Fruit fly (Drosophila melanogaster) whole organism, prepupa: Measurements from ENCODE around the gene CG8119.

Source experiments
- Blimp-1 ChIP-seq: fragments of 200-800 bp; sonication (Bioruptor generic); optimal IDR thresholded peaks from 3 replicates; lab custom pipeline; 2017; ENCODE audit warnings: missing biosample characterization, missing genetic modification characterization, mild to moderate bottlenecking, moderate library complexity, missing genetic modification reagents
- CG10669 ChIP-seq: fragments of 200-800 bp; sonication (Bioruptor generic); optimal IDR thresholded peaks from 3 replicates; lab custom pipeline; 2018; ENCODE audit warnings: missing biosample characterization, mild to moderate bottlenecking, missing genetic modification characterization, moderate library complexity
- CG11294 ChIP-seq: fragments of 200-800 bp; sonication (Bioruptor generic); IDR thresholded peaks from 2 replicates; pipeline ENCODE4 v1.3.6; 2022; ENCODE audit warnings: missing biosample characterization, missing genetic modification characterization
- CG11762 ChIP-seq: fragments of 200-800 bp; sonication (Bioruptor generic); optimal IDR thresholded peaks from 3 replicates; lab custom pipeline; 2016; ENCODE audit warnings: missing biosample characterization, missing genetic modification characterization; ENCODE audit not compliant: insufficient read depth
- CG11902 ChIP-seq: fragments of 200-800 bp; sonication (Bioruptor generic); optimal IDR thresholded peaks from 3 replicates; lab custom pipeline; 2016; ENCODE audit warnings: missing biosample characterization, missing genetic modification characterization
- CG15336 ChIP-seq: fragments of 200-800 bp; sonication (Bioruptor generic); IDR thresholded peaks from 2 replicates; pipeline ENCODE4 v1.3.6; 2022; ENCODE audit warnings: missing biosample characterization, missing genetic modification characterization
- CG1621 ChIP-seq: fragments of 200-800 bp; sonication (Bioruptor generic); optimal IDR thresholded peaks from 3 replicates; lab custom pipeline; 2018; ENCODE audit warnings: missing biosample characterization, mild to moderate bottlenecking, missing genetic modification characterization
- CG16779 ChIP-seq: fragments of 200-800 bp; sonication (Bioruptor generic); optimal IDR thresholded peaks from 3 replicates; lab custom pipeline; 2017; ENCODE audit warnings: missing biosample characterization, mild to moderate bottlenecking, missing genetic modification characterization
- CG3032 ChIP-seq: fragments of 200-800 bp; optimal IDR thresholded peaks from 2 replicates; lab custom pipeline; 2019; ENCODE audit warnings: missing biosample characterization, mild to moderate bottlenecking, missing genetic modification characterization, moderate library complexity
- CG31627 ChIP-seq: fragments of 200-800 bp; sonication (Bioruptor generic); optimal IDR thresholded peaks from 3 replicates; lab custom pipeline; 2016; ENCODE audit warnings: missing biosample characterization, missing genetic modification characterization
- CG32006 ChIP-seq: fragments of 200-800 bp; sonication (Bioruptor generic); optimal IDR thresholded peaks from 3 replicates; lab custom pipeline; 2017; ENCODE audit warnings: missing biosample characterization, mild to moderate bottlenecking, missing genetic modification characterization
- CG34406 ChIP-seq: fragments of 200-800 bp; sonication (Bioruptor generic); optimal IDR thresholded peaks from 3 replicates; lab custom pipeline; 2016; ENCODE audit warnings: missing biosample characterization, missing genetic modification characterization
- CG3919 ChIP-seq: fragments of 200-800 bp; sonication (Bioruptor generic); optimal IDR thresholded peaks from 3 replicates; lab custom pipeline; 2016; ENCODE audit warnings: missing biosample characterization, missing genetic modification characterization
- CG4318 ChIP-seq: fragments of 200-800 bp; sonication (Bioruptor generic); optimal IDR thresholded peaks from 3 replicates; lab custom pipeline; 2017; ENCODE audit warnings: missing biosample characterization, mild to moderate bottlenecking, missing genetic modification characterization
- CG6276 ChIP-seq: fragments of 200-800 bp; sonication (Bioruptor generic); optimal IDR thresholded peaks from 2 replicates; lab custom pipeline; 2017; ENCODE audit warnings: missing biosample characterization, mild to moderate bottlenecking, missing genetic modification characterization
- CG6792 ChIP-seq: fragments of 200-800 bp; sonication (Bioruptor generic); optimal IDR thresholded peaks from 3 replicates; lab custom pipeline; 2016; ENCODE audit warnings: missing biosample characterization, missing genetic modification characterization
- CG6854 ChIP-seq: fragments of 200-800 bp; sonication (Bioruptor generic); optimal IDR thresholded peaks from 2 replicates; lab custom pipeline; 2017; ENCODE audit warnings: missing biosample characterization, mild to moderate bottlenecking, missing genetic modification characterization
- CG7368 ChIP-seq: fragments of 200-800 bp; sonication (Bioruptor generic); optimal IDR thresholded peaks from 3 replicates; lab custom pipeline; 2016; ENCODE audit warnings: missing biosample characterization, missing genetic modification characterization
- CG8319 ChIP-seq: fragments of 200-800 bp; sonication (Bioruptor generic); optimal IDR thresholded peaks from 3 replicates; lab custom pipeline; 2016; ENCODE audit warnings: missing biosample characterization, missing genetic modification characterization
- CG9139 ChIP-seq: fragments of 200-800 bp; sonication (Bioruptor generic); optimal IDR thresholded peaks from 3 replicates; lab custom pipeline; 2017; ENCODE audit warnings: missing biosample characterization, mild to moderate bottlenecking, missing genetic modification characterization
- Eip75B ChIP-seq: fragments of 200-800 bp; sonication (Bioruptor generic); optimal IDR thresholded peaks from 3 replicates; lab custom pipeline; 2016; ENCODE audit warnings: missing biosample characterization, missing genetic modification characterization
- Eip78C ChIP-seq: fragments of 200-800 bp; sonication (Bioruptor generic); peaks from one replicate; lab custom pipeline; 2016; ENCODE audit warnings: missing biosample characterization, missing genetic modification characterization
- Eip93F ChIP-seq: fragments of 200-800 bp; sonication (Bioruptor generic); optimal IDR thresholded peaks from 2 replicates; lab custom pipeline; 2016; ENCODE audit warnings: missing biosample characterization, mild to moderate bottlenecking, missing genetic modification characterization
- Ets96B ChIP-seq: fragments of 200-800 bp; optimal IDR thresholded peaks from 2 replicates; lab custom pipeline; 2019; ENCODE audit warnings: missing biosample characterization, mild to moderate bottlenecking, missing genetic modification characterization, moderate library complexity
- Gug ChIP-seq: fragments of 200-800 bp; sonication (Bioruptor generic); IDR thresholded peaks from 2 replicates; pipeline ENCODE4 v1.3.6; 2022; ENCODE audit warnings: missing biosample characterization, missing genetic modification characterization
- Hr38 ChIP-seq: sonication (Bioruptor generic); optimal IDR thresholded peaks from 2 replicates; lab custom pipeline; 2016; ENCODE audit warnings: missing biosample characterization, missing genetic modification characterization
- Hr39 ChIP-seq: fragments of 200-800 bp; sonication (Bioruptor generic); optimal IDR thresholded peaks from 2 replicates; lab custom pipeline; 2016; ENCODE audit warnings: missing biosample characterization, missing genetic modification characterization
- Lpt ChIP-seq: fragments of 200-800 bp; sonication (Bioruptor generic); optimal IDR thresholded peaks from 3 replicates; lab custom pipeline; 2016; ENCODE audit warnings: missing biosample characterization, missing genetic modification characterization
- Met ChIP-seq: fragments of 200-800 bp; sonication (Bioruptor generic); optimal IDR thresholded peaks from 3 replicates; lab custom pipeline; 2016; ENCODE audit warnings: missing biosample characterization, missing genetic modification characterization
- OdsH ChIP-seq: fragments of 200-800 bp; sonication (Bioruptor generic); optimal IDR thresholded peaks from 3 replicates; lab custom pipeline; 2016; ENCODE audit warnings: missing biosample characterization, missing genetic modification characterization
- Sox14 ChIP-seq: fragments of 200-800 bp; sonication (Bioruptor generic); optimal IDR thresholded peaks from 3 replicates; lab custom pipeline; 2016; ENCODE audit warnings: missing biosample characterization, missing genetic modification characterization
- achi ChIP-seq: fragments of 200-800 bp; sonication (Bioruptor generic); optimal IDR thresholded peaks from 3 replicates; lab custom pipeline; 2016; ENCODE audit warnings: missing biosample characterization, missing genetic modification characterization
- acj6 ChIP-seq: fragments of 200-800 bp; sonication (Bioruptor generic); optimal IDR thresholded peaks from 3 replicates; lab custom pipeline; 2016; ENCODE audit warnings: missing biosample characterization, missing genetic modification characterization
- cyc ChIP-seq: fragments of 200-800 bp; sonication (Bioruptor generic); optimal IDR thresholded peaks from 3 replicates; lab custom pipeline; 2016; ENCODE audit warnings: missing biosample characterization, missing genetic modification characterization
- dac ChIP-seq: fragments of 200-800 bp; sonication (Bioruptor generic); optimal IDR thresholded peaks from 2 replicates; lab custom pipeline; 2017; ENCODE audit warnings: missing biosample characterization, mild to moderate bottlenecking, missing genetic modification characterization
- dsx ChIP-seq: fragments of 200-800 bp; optimal IDR thresholded peaks from 3 replicates; lab custom pipeline; 2019; ENCODE audit warnings: missing biosample characterization, mild to moderate bottlenecking, missing genetic modification characterization, moderate library complexity; ENCODE audit not compliant: poor library complexity, severe bottlenecking
- eg ChIP-seq: fragments of 200-800 bp; sonication (Bioruptor generic); IDR thresholded peaks from 3 replicates; pipeline ENCODE4 v1.3.6; 2022; ENCODE audit warnings: missing biosample characterization, missing genetic modification characterization
- esn ChIP-seq: fragments of 200-800 bp; sonication (Bioruptor generic); optimal IDR thresholded peaks from 2 replicates; lab custom pipeline; 2016; ENCODE audit warnings: missing biosample characterization, mild to moderate bottlenecking, missing genetic modification characterization, moderate library complexity
- fkh ChIP-seq: fragments of 200-800 bp; sonication (Bioruptor generic); optimal IDR thresholded peaks from 3 replicates; lab custom pipeline; 2017; ENCODE audit warnings: missing biosample characterization, mild to moderate bottlenecking, missing genetic modification characterization, moderate library complexity
- lz ChIP-seq: fragments of 200-800 bp; sonication (Bioruptor generic); optimal IDR thresholded peaks from 3 replicates; lab custom pipeline; 2016; ENCODE audit warnings: missing biosample characterization, missing genetic modification characterization
- net ChIP-seq: fragments of 200-800 bp; sonication (Bioruptor generic); optimal IDR thresholded peaks from 3 replicates; lab custom pipeline; 2016; ENCODE audit warnings: missing biosample characterization, missing genetic modification characterization
- pdm3 ChIP-seq: fragments of 200-800 bp; sonication (Bioruptor generic); optimal IDR thresholded peaks from 3 replicates; lab custom pipeline; 2016; ENCODE audit warnings: missing biosample characterization, missing genetic modification characterization
- salr ChIP-seq, 2 experiments: fragments of 200-800 bp; sonication (Bioruptor generic); optimal IDR thresholded peaks; 3 replicates each; lab custom pipeline; 2016 to 2018; ENCODE audit warnings: missing biosample characterization in 2 of 2, missing genetic modification characterization in 2 of 2, mild to moderate bottlenecking in 1 of 2
- spab ChIP-seq: fragments of 200-800 bp; sonication (Bioruptor generic); optimal IDR thresholded peaks from 2 replicates; lab custom pipeline; 2017; ENCODE audit warnings: missing biosample characterization, mild to moderate bottlenecking, missing genetic modification characterization, missing genetic modification reagents
- ss ChIP-seq, 2 experiments: fragments of 200-800 bp; sonication (Bioruptor generic); optimal IDR thresholded peaks; 2 replicates in 1 of 2; 3 replicates in 1 of 2; lab custom pipeline; 2017 to 2018; ENCODE audit warnings: mild to moderate bottlenecking in 2 of 2, missing biosample characterization in 2 of 2, missing genetic modification characterization in 2 of 2, moderate library complexity in 1 of 2
- svp ChIP-seq: fragments of 200-800 bp; sonication (Bioruptor generic); peaks from one replicate; lab custom pipeline; 2016; ENCODE audit warnings: missing biosample characterization, missing genetic modification characterization
- topi ChIP-seq: fragments of 200-800 bp; sonication (Bioruptor generic); optimal IDR thresholded peaks from 3 replicates; lab custom pipeline; 2016; ENCODE audit warnings: missing biosample characterization, missing genetic modification characterization
- vri ChIP-seq: fragments of 200-800 bp; sonication (Bioruptor generic); optimal IDR thresholded peaks from 3 replicates; lab custom pipeline; 2016; ENCODE audit warnings: missing biosample characterization, mild to moderate bottlenecking, missing genetic modification characterization

Gene CG8119

dm6 chrX:15653364-15653809 is 9.0 kb upstream of the CG8119 start:
- peak; percentile 38 for TF ChIP-seq esn (GFP tag; lab: Kevin White, UChicago)
- peak; percentile 6 for TF ChIP-seq Eip75B
- peak; percentile 26 for TF ChIP-seq Eip78C (GFP tag; lab: Kevin White, UChicago)
- peak; percentile 12 for TF ChIP-seq CG3919
- TF ChIP-seq Met (GFP tag; lab: Kevin White, UChicago), result peak; percentile 13
- TF ChIP-seq CG6854, result no peak
- TF ChIP-seq fkh (GFP tag; lab: Kevin White, UChicago), result no peak
- TF ChIP-seq topi (GFP tag; lab: Kevin White, UChicago), result peak; percentile 0
- peak; percentile 45 for TF ChIP-seq CG31627 (GFP tag; lab: Kevin White, UChicago)
- no peak for TF ChIP-seq salr (GFP tag; optimal IDR thresholded peaks at IDR 0.05; lab: Kevin White, UChicago)
- TF ChIP-seq acj6 (GFP tag; lab: Kevin White, UChicago), result peak; percentile 8
- no peak for TF ChIP-seq CG15336 (GFP tag; lab: Robert Waterston, UW)
- TF ChIP-seq ss (GFP tag; optimal IDR thresholded peaks at IDR 0.05; lab: Kevin White, UChicago), result no peak
- no peak for TF ChIP-seq CG10669
- TF ChIP-seq Sox14 (GFP tag; lab: Kevin White, UChicago), result no peak
- peak; percentile 44 for TF ChIP-seq Hr39
- TF ChIP-seq Lpt (GFP tag; lab: Kevin White, UChicago), result no peak
- no peak for TF ChIP-seq CG3032 (tag; lab: Kevin White, UChicago)
- peak; percentile 45 for TF ChIP-seq cyc
- no peak for TF ChIP-seq CG32006 (GFP tag; lab: Kevin White, UChicago)
- TF ChIP-seq dac (GFP tag; lab: Kevin White, UChicago), result no peak
- peak; percentile 19 for TF ChIP-seq lz
- peak; percentile 31 for TF ChIP-seq pdm3 (GFP tag; lab: Kevin White, UChicago)
- TF ChIP-seq Ets96B, result no peak
- no peak for TF ChIP-seq CG6276
- no peak for TF ChIP-seq eg (GFP tag; lab: Robert Waterston, UW)
- TF ChIP-seq Hr38, result no peak
- TF ChIP-seq svp (GFP tag; lab: Kevin White, UChicago), result no peak

DNA sequence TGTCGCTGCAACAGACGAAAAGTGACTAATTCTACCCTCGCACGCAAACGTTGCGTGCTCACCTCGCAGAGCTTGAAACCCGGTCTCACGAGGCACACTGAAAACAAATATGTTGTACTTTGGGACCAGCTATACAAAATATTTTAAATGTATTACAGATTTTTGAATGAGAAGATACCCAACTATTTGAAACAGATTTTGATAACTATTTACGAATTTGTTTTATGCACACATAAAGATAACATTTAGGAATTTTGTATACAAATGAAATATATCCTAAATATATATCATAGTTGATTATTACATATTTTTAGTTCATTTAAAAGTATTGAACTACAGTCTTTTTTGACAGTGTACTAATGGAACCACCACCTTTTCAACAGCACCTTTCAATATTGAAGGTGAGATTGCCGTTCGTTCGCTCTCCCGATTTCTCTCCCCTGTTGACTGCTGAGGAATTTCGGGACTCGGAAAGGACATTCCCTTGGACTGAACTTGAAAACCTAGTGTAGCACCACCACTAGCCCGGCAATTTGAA is 8.7 kb downstream of the CG8119 start, which contains the start of gene CG15646:
Gene CG15646 (minus strand): TSS at position 4 of the 538 bp plus-strand sequence.
- no peak for TF ChIP-seq Eip93F (GFP tag; lab: Kevin White, UChicago)
- TF ChIP-seq Hr38, result no peak
- peak; percentile 76 for TF ChIP-seq Met (GFP tag; lab: Kevin White, UChicago)
- peak; percentile 32 for TF ChIP-seq vri (GFP tag; lab: Kevin White, UChicago)
- peak; percentile 43 for TF ChIP-seq Hr39
- TF ChIP-seq svp (GFP tag; lab: Kevin White, UChicago), result peak; percentile 89
- no peak for TF ChIP-seq dac (GFP tag; lab: Kevin White, UChicago)
- TF ChIP-seq CG10669, result peak; percentile 76
- peak; percentile 56 for TF ChIP-seq CG16779 (tag; lab: Kevin White, UChicago)
- TF ChIP-seq OdsH (GFP tag; lab: Kevin White, UChicago), result peak; percentile 78
- peak; percentile 66 for TF ChIP-seq CG9139
- TF ChIP-seq lz, result peak; percentile 64
- peak; percentile 70 for TF ChIP-seq CG15336 (GFP tag; lab: Robert Waterston, UW)
- TF ChIP-seq ss (GFP tag; optimal IDR thresholded peaks at IDR 0.05; lab: Kevin White, UChicago), result peak; percentile 82 to 88
- peak; percentile 39 for TF ChIP-seq CG31627 (GFP tag; lab: Kevin White, UChicago)
- peak; percentile 83 for TF ChIP-seq CG3032 (tag; lab: Kevin White, UChicago)
- peak; percentile 67 for TF ChIP-seq spab (GFP tag; lab: Kevin White, UChicago)
- peak; percentile 44 for TF ChIP-seq CG4318 (GFP tag; lab: Kevin White, UChicago)
- TF ChIP-seq Ets96B, result peak; percentile 78
- peak; percentile 74 for TF ChIP-seq achi (GFP tag; lab: Kevin White, UChicago)
- peak; percentile 53 for TF ChIP-seq CG11902 (GFP tag; lab: Kevin White, UChicago)
- peak; percentile 76 for TF ChIP-seq CG6792
- TF ChIP-seq dsx (GFP tag; lab: Kevin White, UChicago), result peak; percentile 86
- TF ChIP-seq CG6854, result peak; percentile 59
- peak; percentile 50 for TF ChIP-seq CG1621 (tag; lab: Kevin White, UChicago)
- TF ChIP-seq CG34406 (GFP tag; lab: Kevin White, UChicago), result peak; percentile 81
- peak; percentile 60 for TF ChIP-seq CG11762 (GFP tag; lab: Kevin White, UChicago)
- TF ChIP-seq Blimp-1 (GFP tag; lab: Kevin White, UChicago), result peak; percentile 55
- TF ChIP-seq Lpt (GFP tag; lab: Kevin White, UChicago), result peak; percentile 55
- TF ChIP-seq Gug, result 0 out of 2 replicates have a peak, but pooled peaks have one; percentile 23
- TF ChIP-seq net (GFP tag; lab: Kevin White, UChicago), result peak; percentile 68
- peak; percentile 64 for TF ChIP-seq Eip75B
- TF ChIP-seq CG11294 (GFP tag; lab: Robert Waterston, UW), result no peak
- TF ChIP-seq CG7368, result peak; percentile 61
- peak; percentile 61 for TF ChIP-seq CG8319 (GFP tag; lab: Kevin White, UChicago)
- TF ChIP-seq eg (GFP tag; lab: Robert Waterston, UW), result peak; percentile 51; the same call in 1 of the 3 replicates
